Fruit fly (Drosophila melanogaster): Measurements from ENCODE around the gene nau.

DNA sequence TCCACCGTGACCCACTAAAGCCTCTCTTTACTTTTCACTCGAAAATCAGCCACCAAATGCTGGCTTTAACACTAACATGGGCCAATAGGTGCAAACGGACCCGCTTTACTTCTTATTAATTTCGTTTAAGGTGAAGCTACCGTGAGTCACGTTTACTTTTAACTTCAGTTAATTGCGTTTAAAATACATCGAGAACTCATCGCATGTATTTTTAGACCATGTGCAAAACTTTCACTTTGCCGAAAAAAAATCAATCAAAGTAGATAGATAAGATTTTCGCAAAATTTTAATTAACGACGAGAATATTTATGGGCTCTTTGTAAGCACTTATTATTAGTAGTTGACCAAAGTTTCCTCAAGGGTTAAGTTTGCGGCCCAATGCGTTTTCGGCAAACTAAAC lies 43.8 kb downstream of the nau start:
- TF ChIP-seq CG8478 (optimal IDR thresholded peaks at IDR 0.05) (no peak), pan (optimal IDR thresholded peaks at IDR 0.05) (no peak), EcR (GFP tag; optimal IDR thresholded peaks at IDR 0.05) (no peak), psq (optimal IDR thresholded peaks at IDR 0.05) (no peak), usp (GFP tag; optimal IDR thresholded peaks at IDR 0.05) (no peak)

All from whole organism.